Fruit fly (Drosophila melanogaster) whole organism, prepupa: ENCODE data around the gene Acsx2.

ENCODE experiments used
- CG1621 ChIP-seq: fragments of 200-800 bp; sonication (Bioruptor generic); optimal IDR thresholded peaks from 3 replicates; lab custom pipeline; 2018; ENCODE audit warnings: missing biosample characterization, mild to moderate bottlenecking, missing genetic modification characterization
- CG31627 ChIP-seq: fragments of 200-800 bp; sonication (Bioruptor generic); optimal IDR thresholded peaks from 3 replicates; lab custom pipeline; 2016; ENCODE audit warnings: missing biosample characterization, missing genetic modification characterization
- CG4318 ChIP-seq: fragments of 200-800 bp; sonication (Bioruptor generic); optimal IDR thresholded peaks from 3 replicates; lab custom pipeline; 2017; ENCODE audit warnings: missing biosample characterization, mild to moderate bottlenecking, missing genetic modification characterization
- CG6276 ChIP-seq: fragments of 200-800 bp; sonication (Bioruptor generic); optimal IDR thresholded peaks from 2 replicates; lab custom pipeline; 2017; ENCODE audit warnings: missing biosample characterization, mild to moderate bottlenecking, missing genetic modification characterization
- CG6854 ChIP-seq: fragments of 200-800 bp; sonication (Bioruptor generic); optimal IDR thresholded peaks from 2 replicates; lab custom pipeline; 2017; ENCODE audit warnings: missing biosample characterization, mild to moderate bottlenecking, missing genetic modification characterization
- CG8632 ChIP-seq: fragments of 200-800 bp; sonication (Bioruptor generic); optimal IDR thresholded peaks from 3 replicates; lab custom pipeline; 2016; ENCODE audit warnings: missing biosample characterization, missing genetic modification characterization
- Lpt ChIP-seq: fragments of 200-800 bp; sonication (Bioruptor generic); optimal IDR thresholded peaks from 3 replicates; lab custom pipeline; 2016; ENCODE audit warnings: missing biosample characterization, missing genetic modification characterization
- OdsH ChIP-seq: fragments of 200-800 bp; sonication (Bioruptor generic); optimal IDR thresholded peaks from 3 replicates; lab custom pipeline; 2016; ENCODE audit warnings: missing biosample characterization, missing genetic modification characterization
- achi ChIP-seq: fragments of 200-800 bp; sonication (Bioruptor generic); optimal IDR thresholded peaks from 3 replicates; lab custom pipeline; 2016; ENCODE audit warnings: missing biosample characterization, missing genetic modification characterization
- eg ChIP-seq: fragments of 200-800 bp; sonication (Bioruptor generic); IDR thresholded peaks from 3 replicates; pipeline ENCODE4 v1.3.6; 2022; ENCODE audit warnings: missing biosample characterization, missing genetic modification characterization
- fd85E ChIP-seq: fragments of 200-800 bp; sonication (Bioruptor generic); optimal IDR thresholded peaks from 3 replicates; lab custom pipeline; 2016; ENCODE audit warnings: missing biosample characterization, missing genetic modification characterization
- lz ChIP-seq: fragments of 200-800 bp; sonication (Bioruptor generic); optimal IDR thresholded peaks from 3 replicates; lab custom pipeline; 2016; ENCODE audit warnings: missing biosample characterization, missing genetic modification characterization
- ss ChIP-seq, 2 experiments: fragments of 200-800 bp; sonication (Bioruptor generic); optimal IDR thresholded peaks; 2 replicates in 1 of 2; 3 replicates in 1 of 2; lab custom pipeline; 2017 to 2018; ENCODE audit warnings: mild to moderate bottlenecking in 2 of 2, missing biosample characterization in 2 of 2, missing genetic modification characterization in 2 of 2, moderate library complexity in 1 of 2
- topi ChIP-seq: fragments of 200-800 bp; sonication (Bioruptor generic); optimal IDR thresholded peaks from 3 replicates; lab custom pipeline; 2016; ENCODE audit warnings: missing biosample characterization, missing genetic modification characterization

DNA sequence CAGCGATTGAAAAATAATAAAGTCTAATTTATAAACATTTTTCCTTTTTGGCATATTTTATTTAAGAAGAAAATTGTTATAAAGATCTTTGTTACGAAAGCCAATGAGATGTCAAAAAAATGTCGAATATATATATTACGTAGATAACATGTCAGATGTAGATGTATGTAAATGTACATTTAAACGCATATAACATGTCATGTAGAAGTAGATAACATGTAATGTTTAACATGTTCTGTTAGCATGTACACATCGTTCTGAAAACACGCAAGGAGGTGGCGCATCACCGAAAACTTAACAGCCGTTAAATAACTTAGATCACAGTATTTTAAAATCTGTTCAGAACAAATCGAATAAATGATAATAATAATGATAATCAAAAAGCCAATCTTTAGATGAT, 4.4 kb upstream of the Acsx2 start:
- TF ChIP-seq eg (GFP tag; lab: Robert Waterston, UW) (no peak), lz (GFP tag; lab: Kevin White, UChicago) (no peak), OdsH (GFP tag; lab: Kevin White, UChicago) (no peak), achi (GFP tag; lab: Kevin White, UChicago) (no peak), CG31627 (GFP tag; lab: Kevin White, UChicago) (no peak), fd85E (GFP tag; lab: Kevin White, UChicago) (no peak), CG6854 (GFP tag; lab: Kevin White, UChicago) (no peak), CG1621 (tag; lab: Kevin White, UChicago) (no peak), CG8632 (GFP tag; lab: Kevin White, UChicago) (no peak), topi (GFP tag; lab: Kevin White, UChicago) (no peak), ss (GFP tag; optimal IDR thresholded peaks at IDR 0.05; lab: Kevin White, UChicago) (no peak), CG6276 (GFP tag; lab: Kevin White, UChicago) (no peak), CG4318 (no peak), Lpt (no peak)
